Worm (Caenorhabditis elegans): ENCODE data around the gene spl-1.

Gene spl-1

DNA sequence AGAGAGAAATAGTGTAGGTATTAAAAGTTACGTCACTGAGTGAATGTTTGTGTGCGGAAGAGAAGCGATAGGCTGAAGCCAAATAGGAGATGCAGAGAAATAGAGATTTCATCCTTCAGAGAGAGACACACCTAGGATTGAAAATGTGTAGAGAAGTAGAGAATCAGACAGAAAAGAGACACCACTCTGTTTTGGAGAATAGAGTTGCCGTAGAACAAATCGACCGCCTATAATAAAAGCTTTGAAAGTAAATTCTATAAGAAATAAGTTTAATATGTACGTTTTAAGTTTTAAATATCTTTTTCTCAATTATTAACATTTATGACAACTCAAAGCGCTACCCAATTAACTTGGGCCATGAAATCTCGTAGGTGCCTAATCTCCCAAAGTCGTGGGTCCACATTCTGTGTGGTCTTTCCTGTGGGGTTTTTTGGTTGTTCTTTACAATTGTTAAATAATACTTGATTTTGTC lies 27.5 kb upstream of the spl-1 start, which contains the start of gene T07A9.12 (continued):
- TF ChIP-seq egl-13 (tag; optimal IDR thresholded peaks at IDR 0.05) = peak; percentile 54
- TF ChIP-seq hlh-4 (tag; optimal IDR thresholded peaks at IDR 0.05) = no peak
- no peak for TF ChIP-seq lin-14 (GFP tag; optimal IDR thresholded peaks at IDR 0.05)
- TF ChIP-seq Y116A8C.19 (tag; optimal IDR thresholded peaks at IDR 0.05; ENCODE audit: borderline replicate concordance) = peak; percentile 41
- peak; percentile 90 for TF ChIP-seq nhr-71 (tag; optimal IDR thresholded peaks at IDR 0.05)
- no peak for TF ChIP-seq snpc-4 (tag; optimal IDR thresholded peaks at IDR 0.05)
- no peak for TF ChIP-seq aha-1 (tag; optimal IDR thresholded peaks at IDR 0.05)
- no peak for TF ChIP-seq sup-37 (GFP tag; optimal IDR thresholded peaks at IDR 0.05)
- no peak for TF ChIP-seq unc-62 (GFP tag; optimal IDR thresholded peaks at IDR 0.05)
- no peak for TF ChIP-seq grh-1 (GFP tag; IDR thresholded peaks at IDR 0.05)
- TF ChIP-seq mab-9 (GFP tag; IDR thresholded peaks at IDR 0.05) = no peak
- no peak for TF ChIP-seq zip-4 (GFP tag; optimal IDR thresholded peaks at IDR 0.05)
- TF ChIP-seq tbx-2 (tag; optimal IDR thresholded peaks at IDR 0.05) = peak; percentile 82
- peak; percentile 51 for TF ChIP-seq unc-86 (tag; optimal IDR thresholded peaks at IDR 0.05)
- TF ChIP-seq ets-5 (GFP tag; IDR thresholded peaks at IDR 0.05) = no peak
- TF ChIP-seq hpl-2 (GFP tag; optimal IDR thresholded peaks at IDR 0.05) = no peak
- peak; percentile 54 for TF ChIP-seq dsc-1 (tag; optimal IDR thresholded peaks at IDR 0.05)
- TF ChIP-seq lin-15B (tag; optimal IDR thresholded peaks at IDR 0.05) = peak; percentile 17
- peak; percentile 51 for TF ChIP-seq C04F5.9 (tag; optimal IDR thresholded peaks at IDR 0.05)
- peak; percentile 85 for TF ChIP-seq C16A3.4 (tag; optimal IDR thresholded peaks at IDR 0.05)
- TF ChIP-seq nhr-237 (tag; optimal IDR thresholded peaks at IDR 0.05) = peak; percentile 42
- no peak for TF ChIP-seq zag-1 (tag; optimal IDR thresholded peaks at IDR 0.05)
- peak; percentile 23 for TF ChIP-seq mef-2 (tag; optimal IDR thresholded peaks at IDR 0.05)
- TF ChIP-seq fkh-4 (tag; optimal IDR thresholded peaks at IDR 0.05; ENCODE audit: borderline replicate concordance) = no peak
- peak; percentile 5 for TF ChIP-seq fkh-10 (GFP tag; optimal IDR thresholded peaks at IDR 0.05)
- no peak for TF ChIP-seq nhr-76 (tag; optimal IDR thresholded peaks at IDR 0.05)
- peak; percentile 66 for TF ChIP-seq elt-2 (tag; optimal IDR thresholded peaks at IDR 0.05)
- peak in 1 of 2 experiments; percentile 50 for TF ChIP-seq mdl-1 (tag; optimal IDR thresholded peaks at IDR 0.05)
- no peak for TF ChIP-seq hlh-17 (GFP tag; optimal IDR thresholded peaks at IDR 0.05; ENCODE audit: borderline replicate concordance)
- peak; percentile 55 for TF ChIP-seq sox-4 (tag; optimal IDR thresholded peaks at IDR 0.05)
- no peak for TF ChIP-seq ces-1 (GFP tag; optimal IDR thresholded peaks at IDR 0.05)
- no peak for TF ChIP-seq ceh-8 (GFP tag; optimal IDR thresholded peaks at IDR 0.05)

- TF ChIP-seq zip-4 (GFP tag; optimal IDR thresholded peaks at IDR 0.05) (no peak), unc-98 (GFP tag; IDR thresholded peaks at IDR 0.05) (no peak), ztf-11 (tag; optimal IDR thresholded peaks at IDR 0.05) (no peak), mef-2 (tag; optimal IDR thresholded peaks at IDR 0.05) (no peak), nhr-71 (tag; optimal IDR thresholded peaks at IDR 0.05) (no peak), unc-86 (tag; optimal IDR thresholded peaks at IDR 0.05) (no peak), ets-5 (GFP tag; IDR thresholded peaks at IDR 0.05) (no peak), egl-27 (tag; optimal IDR thresholded peaks at IDR 0.05) (no peak), ceh-8 (GFP tag; optimal IDR thresholded peaks at IDR 0.05) (no peak)
Measured at ce11 chrIV:409935-410334, 26.9 kb upstream of the spl-1 start, which contains the start of gene kgb-1. TSS of gene kgb-1 (minus strand) at chrIV:410035.

DNA sequence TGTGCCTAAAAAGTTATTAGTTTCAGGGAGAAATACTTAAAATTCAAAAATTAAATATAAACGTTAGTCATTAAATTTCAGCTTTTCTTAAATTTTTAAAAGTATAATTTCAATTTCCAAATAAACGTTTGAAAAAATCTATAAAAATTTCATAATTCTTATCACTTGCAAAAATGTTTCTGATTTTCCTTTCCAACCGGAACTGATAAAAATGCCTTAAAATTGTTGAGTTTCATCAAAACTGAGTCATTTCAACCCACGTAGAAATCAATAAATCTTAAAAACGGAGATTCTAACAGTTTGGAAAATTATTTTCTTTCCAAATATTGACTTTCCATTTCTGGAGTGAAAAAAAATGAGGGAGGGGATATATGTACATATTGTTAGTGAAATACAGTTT lies 25.9 kb upstream of the spl-1 start:
- TF ChIP-seq tlp-1 (tag; optimal IDR thresholded peaks at IDR 0.05) (peak; percentile 22), elt-2 (tag; optimal IDR thresholded peaks at IDR 0.05) (peak; percentile 28), sup-37 (GFP tag; optimal IDR thresholded peaks at IDR 0.05) (no peak)

DNA sequence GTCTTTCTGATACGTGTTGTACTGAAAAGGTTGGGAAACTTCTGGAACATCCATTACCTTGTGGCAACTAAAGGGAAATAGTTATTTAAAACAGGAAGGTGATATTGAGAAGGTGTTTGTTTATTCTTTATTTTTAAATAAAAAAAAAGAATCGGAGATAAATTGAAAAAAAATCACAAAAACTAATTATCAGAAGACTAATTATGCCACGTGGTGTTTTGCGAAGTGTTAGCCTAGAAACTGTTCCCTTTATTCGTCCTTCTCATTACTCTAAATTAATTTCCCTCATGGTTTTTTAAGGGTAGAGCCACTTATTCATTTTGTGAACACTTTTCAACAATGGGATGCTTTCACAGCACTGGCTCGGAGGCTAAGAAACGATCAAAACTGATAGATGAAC lies 18.4 kb upstream of the spl-1 start, which contains the start of gene gpa-4:
gpa-4 (plus strand) TSS at position 301 of the 400 bp plus-strand sequence.
- TF ChIP-seq pax-3 (tag; optimal IDR thresholded peaks at IDR 0.05) (no peak), unc-86 (tag; optimal IDR thresholded peaks at IDR 0.05) (no peak), unc-98 (GFP tag; IDR thresholded peaks at IDR 0.05) (no peak), xbp-1 (tag; optimal IDR thresholded peaks at IDR 0.05) (no peak), lin-35 (GFP tag; optimal IDR thresholded peaks at IDR 0.05) (no peak), efl-1 (optimal IDR thresholded peaks at IDR 0.05) (no peak), efl-1 (GFP tag; optimal IDR thresholded peaks at IDR 0.05 in 1 of 2) (no peak), snu-23 (GFP tag; optimal IDR thresholded peaks at IDR 0.05) (no peak), lin-14 (GFP tag; optimal IDR thresholded peaks at IDR 0.05) (no peak), nhr-85 (tag) (no peak)

Measured in whole organism, L1 larva.